Worm (Caenorhabditis elegans) whole organism, L2 larva: ENCODE measurements around the gene nhr-231.

Experiments
- alr-1 ChIP-seq: fragments of 150-350 bp; optimal IDR thresholded peaks from 2 replicates; lab custom pipeline; 2014; ENCODE audit warnings: missing biosample characterization, missing genetic modification characterization
- aly-2 ChIP-seq: fragments of 150-350 bp; optimal IDR thresholded peaks from 2 replicates; lab custom pipeline; 2014; ENCODE audit warnings: missing biosample characterization, missing genetic modification characterization
- ama-1 ChIP-seq: fragments of 150-350 bp; optimal IDR thresholded peaks from 2 replicates; lab custom pipeline; 2018; ENCODE audit warnings: inconsistent platforms
- fos-1 ChIP-seq: fragments of 150-350 bp; optimal IDR thresholded peaks from 2 replicates; lab custom pipeline; 2014; ENCODE audit warnings: missing biosample characterization, missing genetic modification characterization
- lin-13 ChIP-seq: fragments of 150-350 bp; optimal IDR thresholded peaks from 2 replicates; lab custom pipeline; 2014; ENCODE audit warnings: missing biosample characterization, missing genetic modification reagents, missing genetic modification characterization
- nhr-10 ChIP-seq: sonication (generic microtip); optimal IDR thresholded peaks from 2 replicates; lab custom pipeline; 2017; ENCODE audit warnings: missing biosample characterization, missing genetic modification characterization
- nhr-25 ChIP-seq: fragments of 150-350 bp; sonication (generic microtip); optimal IDR thresholded peaks from 3 replicates; lab custom pipeline; 2014; ENCODE audit warnings: missing biosample characterization, missing genetic modification characterization
- nhr-6 ChIP-seq: fragments of 150-350 bp; optimal IDR thresholded peaks from 2 replicates; lab custom pipeline; 2014; ENCODE audit warnings: missing biosample characterization, missing genetic modification characterization
- sem-4 ChIP-seq: fragments of 150-350 bp; optimal IDR thresholded peaks from 2 replicates; lab custom pipeline; 2014; ENCODE audit warnings: missing biosample characterization, missing genetic modification reagents, missing genetic modification characterization
- snpc-4 ChIP-seq: fragments of 150-350 bp; optimal IDR thresholded peaks from 2 replicates; lab custom pipeline; 2014; ENCODE audit warnings: missing biosample characterization, missing genetic modification characterization

ce11 chrV:18819643-18820042, 28.9 kb downstream of the nhr-231 start, which contains the start of gene ncs-5:
- TF ChIP-seq nhr-25 (tag; lab: Kevin White, UChicago), result no peak
- no peak for TF ChIP-seq snpc-4 (tag; lab: Kevin White, UChicago)
- TF ChIP-seq alr-1 (tag; lab: Kevin White, UChicago), result no peak
- no peak for TF ChIP-seq fos-1 (tag; lab: Kevin White, UChicago)
- TF ChIP-seq lin-13 (GFP tag; lab: Kevin White, UChicago), result no peak
- no peak for TF ChIP-seq nhr-6 (tag; lab: Kevin White, UChicago)
- TF ChIP-seq sem-4 (tag; lab: Kevin White, UChicago), result no peak
- TF ChIP-seq aly-2 (tag; lab: Kevin White, UChicago), result no peak
- no peak for TF ChIP-seq ama-1 (lab: Kevin White, UChicago)
- TF ChIP-seq nhr-10, result no peak
